Fruit fly (Drosophila melanogaster): Measurements from ENCODE around the gene CG2126.

CG2126 gene

dm6 chr3R:31776583-31777362 is at the start of gene CG2126, which contains the start of gene faf:
CG2126 (minus strand) TSS chr3R:31776652.
faf (plus strand) TSS chr3R:31777020.
- peak; percentile 66 for TF ChIP-seq noc (tag; optimal IDR thresholded peaks at IDR 0.05)

DNA sequence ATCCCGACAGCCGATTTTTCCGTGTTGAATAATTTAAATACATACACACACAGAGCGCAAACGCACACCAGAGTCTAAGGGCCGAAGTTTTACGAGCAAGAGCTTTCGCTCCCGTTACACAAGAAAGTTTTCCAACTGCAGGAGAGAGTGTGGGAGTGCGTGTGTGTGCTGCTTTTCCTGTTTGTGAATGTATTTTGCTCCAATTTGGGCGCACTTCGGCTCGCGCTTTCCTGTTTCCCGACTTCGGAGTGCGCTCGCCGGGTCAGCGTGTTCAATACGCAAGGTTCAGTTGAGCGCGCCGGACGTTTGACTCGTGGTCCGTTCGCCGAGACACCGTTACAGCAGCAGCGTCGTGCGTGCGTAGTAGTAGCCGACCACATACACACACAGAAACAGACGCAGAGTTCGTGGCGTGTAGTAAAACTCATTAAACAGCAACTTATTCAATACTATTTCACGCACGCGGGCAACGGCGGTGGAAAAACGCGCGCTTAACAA is 49.2 kb upstream of the CG2126 start:
- no peak for TF ChIP-seq noc (tag; optimal IDR thresholded peaks at IDR 0.05)

- no peak for TF ChIP-seq noc (tag; optimal IDR thresholded peaks at IDR 0.05)
Measured at dm6 chr3R:31824200-31824599, 47.7 kb upstream of the CG2126 start.

- no peak for TF ChIP-seq noc (tag; optimal IDR thresholded peaks at IDR 0.05)
Measured at dm6 chr3R:31822462-31822861, 46.0 kb upstream of the CG2126 start.

dm6 chr3R:31812976-31813298 is 36.5 kb upstream of the CG2126 start:
- no peak for TF ChIP-seq noc (tag; optimal IDR thresholded peaks at IDR 0.05)

dm6 chr3R:31812117-31812975 is 35.9 kb upstream of the CG2126 start, which contains the start of the genes FeCH and RhoGAP100F:
FeCH (minus strand) TSS chr3R:31812296.
RhoGAP100F (plus strand) TSS chr3R:31812609.
- TF ChIP-seq noc (tag; optimal IDR thresholded peaks at IDR 0.05): no peak

- TF ChIP-seq noc (tag; optimal IDR thresholded peaks at IDR 0.05): no peak
Measured at dm6 chr3R:31810073-31810530, 33.6 kb upstream of the CG2126 start, which contains the start of gene Rift. Rift (minus strand) TSS chr3R:31810186.

DNA sequence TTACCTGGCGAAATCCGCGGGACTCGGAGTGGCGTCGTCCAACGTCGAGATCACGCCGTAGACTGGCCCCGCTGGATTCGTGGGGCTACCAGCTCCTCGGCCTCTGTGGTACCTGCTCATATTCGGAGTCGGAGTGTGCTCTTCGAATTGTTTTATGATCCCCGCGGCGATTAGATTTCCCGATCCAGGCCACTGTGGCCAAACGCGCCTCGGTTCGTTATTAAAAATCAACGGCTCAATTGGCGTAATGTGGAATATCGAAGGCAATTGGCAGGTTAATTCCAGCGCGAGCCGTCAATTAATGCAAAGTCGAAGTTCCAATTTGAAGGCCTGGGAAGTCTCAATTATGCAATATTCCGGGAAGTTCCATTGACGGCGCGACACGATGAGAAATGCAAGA is 33.2 kb upstream of the CG2126 start:
- TF ChIP-seq noc (tag; optimal IDR thresholded peaks at IDR 0.05): no peak

- no peak for TF ChIP-seq noc (tag; optimal IDR thresholded peaks at IDR 0.05)
Measured at dm6 chr3R:31808571-31808970, 32.1 kb upstream of the CG2126 start.

dm6 chr3R:31805228-31805738 is 28.8 kb upstream of the CG2126 start, which contains the start of the genes CG42233 and CG1971:
CG42233 (minus strand) TSS chr3R:31805278.
CG1971 (plus strand) TSS chr3R:31805468.
- TF ChIP-seq noc (tag; optimal IDR thresholded peaks at IDR 0.05): no peak

dm6 chr3R:31800663-31801062 is 24.2 kb upstream of the CG2126 start, which contains the start of gene Ir100a:
Ir100a (plus strand) TSS chr3R:31800963.
- no peak for TF ChIP-seq noc (tag; optimal IDR thresholded peaks at IDR 0.05)

DNA sequence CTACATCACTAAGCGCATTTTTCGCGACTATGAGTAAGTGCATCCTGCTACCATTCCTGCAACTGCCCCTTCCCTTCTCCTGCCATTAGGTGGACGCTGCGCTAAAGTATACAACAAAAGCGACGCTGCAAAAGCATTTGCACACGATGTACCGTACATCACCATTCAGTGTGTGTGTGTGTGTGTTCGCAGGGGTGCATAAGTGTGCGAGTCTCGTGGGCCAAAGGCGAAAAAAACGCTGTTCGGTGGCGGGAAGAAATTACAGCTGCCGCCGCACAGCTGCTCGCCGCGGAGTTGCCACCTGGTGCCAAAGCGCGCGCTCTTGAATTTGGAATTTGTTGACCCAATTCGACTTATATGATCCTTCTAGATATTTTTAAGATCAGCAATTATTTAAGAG is 18.0 kb upstream of the CG2126 start:
- TF ChIP-seq noc (tag; optimal IDR thresholded peaks at IDR 0.05): no peak

dm6 chr3R:31793664-31794417 is 17.4 kb upstream of the CG2126 start, which contains the start of the genes Mccc1 and Acf:
Mccc1 (minus strand) TSS chr3R:31793907.
Acf (plus strand) TSS chr3R:31793981.
- TF ChIP-seq noc (tag; optimal IDR thresholded peaks at IDR 0.05): no peak

- TF ChIP-seq noc (tag; optimal IDR thresholded peaks at IDR 0.05): no peak
Measured at dm6 chr3R:31777482-31778165, 1.2 kb upstream of the CG2126 start.

Measured in whole organism, larva.